Fruit fly (Drosophila melanogaster): Measurements from ENCODE around the gene Vtld.

- TF ChIP-seq CG2889 (GFP tag; IDR thresholded peaks at IDR 0.05), result no peak
- no peak for TF ChIP-seq B-H2 (GFP tag; optimal IDR thresholded peaks at IDR 0.05)
These were observed 40.9 kb downstream of the Vtld start, which contains the start of gene CG14102 for dm6 chr3L:19801105-19801504.

Data from whole organism, embryonic.